Worm (Caenorhabditis elegans): ENCODE results near the gene pzf-1.

DNA sequence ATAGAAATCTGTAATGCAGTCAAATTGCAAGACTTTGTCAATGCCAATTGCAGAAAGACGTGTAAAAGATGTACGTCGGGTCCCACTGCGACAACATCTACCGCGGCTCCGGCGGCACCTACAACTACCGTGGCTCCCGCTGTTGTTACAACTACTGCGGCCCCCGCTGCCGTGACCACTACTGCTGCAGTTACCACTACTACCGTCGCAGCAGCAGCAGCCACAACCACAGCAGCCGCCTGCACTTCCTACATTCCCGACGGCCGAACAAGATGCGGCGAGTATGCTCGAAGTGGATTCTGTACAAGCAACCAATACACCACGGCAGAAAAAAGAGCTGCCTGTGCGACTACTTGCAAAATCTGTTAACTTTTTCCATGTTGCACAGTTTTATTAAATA, 13.5 kb downstream of the pzf-1 start:
- no peak for TF ChIP-seq ref-1 (GFP tag; conservative IDR thresholded peaks at IDR 0.05)
- no peak for TF ChIP-seq tab-1 (GFP tag; IDR thresholded peaks at IDR 0.05)
- no peak for TF ChIP-seq klf-2 (GFP tag; conservative IDR thresholded peaks at IDR 0.05)
